Worm (Caenorhabditis elegans): ENCODE results near the gene K02F3.12.

ce11 chrIII:895525-895924 lies 39.2 kb downstream of the K02F3.12 start, which contains the start of the genes ztf-18 and F23H11.2:
- no peak for TF ChIP-seq ztf-4 (tag; optimal IDR thresholded peaks at IDR 0.05)
- no peak for TF ChIP-seq sox-4 (tag; optimal IDR thresholded peaks at IDR 0.05)
- TF ChIP-seq rnt-1 (tag; optimal IDR thresholded peaks at IDR 0.05): no peak
- TF ChIP-seq pqm-1 (tag; optimal IDR thresholded peaks at IDR 0.05): no peak
